Worm (Caenorhabditis elegans): ENCODE data around the gene mpz-4.

Gene mpz-4

ce11 chrIV:4827219-4827618 lies at the start of gene mpz-4:
mpz-4 (minus strand) TSS chrIV:4827319.
- TF ChIP-seq madf-8 (GFP tag; conservative IDR thresholded peaks at IDR 0.05) (no peak), nhr-80 (tag; optimal IDR thresholded peaks at IDR 0.05) (no peak), B0261.1 (tag; optimal IDR thresholded peaks at IDR 0.05) (no peak), ztf-28 (GFP tag; IDR thresholded peaks at IDR 0.05) (no peak), xnd-1 (tag; optimal IDR thresholded peaks at IDR 0.05) (no peak), lag-1 (GFP tag; IDR thresholded peaks at IDR 0.05) (no peak), sptf-2 (GFP tag; optimal IDR thresholded peaks at IDR 0.05) (no peak), lin-54 (GFP tag; optimal IDR thresholded peaks at IDR 0.05) (no peak), sdz-38 (tag; optimal IDR thresholded peaks at IDR 0.05) (no peak), tlf-1 (GFP tag; optimal IDR thresholded peaks at IDR 0.05) (no peak)

DNA sequence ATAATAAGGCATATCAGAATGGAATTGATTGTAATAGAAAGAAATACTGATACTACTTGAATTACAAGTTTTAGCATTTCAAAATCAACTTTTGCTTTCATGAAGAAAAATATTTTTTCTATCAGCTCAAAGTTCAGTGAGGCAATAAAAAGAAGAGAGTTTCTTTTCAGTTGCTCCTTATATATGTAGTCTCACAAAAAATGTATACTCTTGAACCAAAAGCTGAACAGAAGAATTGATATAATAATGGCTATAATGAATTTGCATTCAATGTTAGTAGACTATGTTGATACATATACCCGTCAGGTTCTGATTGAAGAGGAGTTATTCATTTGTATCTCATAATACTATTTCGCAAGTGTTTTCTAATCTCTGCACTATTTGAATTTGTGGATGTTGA lies 47.5 kb upstream of the mpz-4 start, which contains the start of gene str-174:
Gene str-174, minus strand, starts transcription at position 101 of the 400 bp plus-strand sequence.
- TF ChIP-seq sdz-38 (tag; optimal IDR thresholded peaks at IDR 0.05) (no peak), ekl-4 (GFP tag; IDR thresholded peaks at IDR 0.05) (no peak)

ce11 chrIV:4870546-4870945 lies 43.4 kb upstream of the mpz-4 start, which contains the start of gene str-175:
str-175 (minus strand) TSS chrIV:4870646.
- TF ChIP-seq lin-40 (tag; optimal IDR thresholded peaks at IDR 0.05) (no peak), F49E8.2 (tag; optimal IDR thresholded peaks at IDR 0.05; ENCODE audit: insufficient read depth) (no peak), egl-18 (GFP tag; IDR thresholded peaks at IDR 0.05) (no peak), lir-1 (GFP tag; conservative IDR thresholded peaks at IDR 0.05) (no peak), mxl-1 (tag; optimal IDR thresholded peaks at IDR 0.05) (no peak), rpc-1 (optimal IDR thresholded peaks at IDR 0.05) (no peak), rpc-1 (tag; optimal IDR thresholded peaks at IDR 0.05) (no peak), Y53G8AR.9 (GFP tag; conservative IDR thresholded peaks at IDR 0.05) (no peak), Y53F4B.3 (GFP tag; IDR thresholded peaks at IDR 0.05) (no peak)

ce11 chrIV:4867610-4868009 lies 40.5 kb upstream of the mpz-4 start, which contains the start of gene str-172:
str-172 (minus strand) TSS chrIV:4867710.
- TF ChIP-seq nhr-179 (tag; optimal IDR thresholded peaks at IDR 0.05) (no peak), nhr-27 (tag; optimal IDR thresholded peaks at IDR 0.05) (no peak), tbp1 (GFP tag; optimal IDR thresholded peaks at IDR 0.05) (no peak), madf-6 (GFP tag; IDR thresholded peaks at IDR 0.05) (no peak), zfh-2 (GFP tag; conservative IDR thresholded peaks at IDR 0.05) (no peak), Y79H2A.3 (GFP tag; conservative IDR thresholded peaks at IDR 0.05) (no peak), aptf-3 (GFP tag; IDR thresholded peaks at IDR 0.05) (no peak), ztf-3 (GFP tag; optimal IDR thresholded peaks at IDR 0.05) (no peak), F10E7.11 (tag; optimal IDR thresholded peaks at IDR 0.05) (no peak), Y95B8A.8 (GFP tag; IDR thresholded peaks at IDR 0.05) (no peak), snpc-4 (GFP tag; optimal IDR thresholded peaks at IDR 0.05) (no peak), snpc-4 (tag; optimal IDR thresholded peaks at IDR 0.05) (no peak), chd-7 (tag; optimal IDR thresholded peaks at IDR 0.05) (no peak), F22D6.2 (tag; optimal IDR thresholded peaks at IDR 0.05) (no peak), hlh-26 (GFP tag; conservative IDR thresholded peaks at IDR 0.05) (no peak), ceh-79 (tag; optimal IDR thresholded peaks at IDR 0.05) (no peak), ceh-27 (GFP tag; optimal IDR thresholded peaks at IDR 0.05) (no peak), mxl-1 (tag; optimal IDR thresholded peaks at IDR 0.05) (no peak), athp-1 (tag; optimal IDR thresholded peaks at IDR 0.05) (no peak)

Data from whole organism, young adult.